Worm (Caenorhabditis elegans) whole organism, early embryonic: Measurements from ENCODE around the gene C39D10.1.

Experiments
- B0310.2 ChIP-seq: sonication (generic microtip); optimal IDR thresholded peaks from 2 replicates; lab custom pipeline; 2016; ENCODE audit warnings: mild to moderate bottlenecking, missing genetic modification characterization, missing compliant biosample characterization
- F13C5.2 ChIP-seq: sonication (generic microtip); optimal IDR thresholded peaks from 2 replicates; lab custom pipeline; 2017; ENCODE audit warnings: mild to moderate bottlenecking, missing genetic modification characterization, inconsistent platforms, missing compliant biosample characterization
- aly-1 ChIP-seq: sonication (generic microtip); optimal IDR thresholded peaks from 2 replicates; lab custom pipeline; 2016; ENCODE audit warnings: missing genetic modification characterization, missing compliant biosample characterization
- ama-1 ChIP-seq: fragments of 150-350 bp; optimal IDR thresholded peaks from 2 replicates; lab custom pipeline; 2014
- ceh-13 ChIP-seq: fragments of 200-800 bp; sonication (Bioruptor generic); optimal IDR thresholded peaks from 2 replicates; lab custom pipeline; 2018; ENCODE audit warnings: mild to moderate bottlenecking, missing genetic modification characterization, missing compliant biosample characterization
- ceh-36 ChIP-seq: sonication (generic microtip); optimal IDR thresholded peaks from 2 replicates; lab custom pipeline; 2016; ENCODE audit warnings: missing genetic modification characterization, inconsistent platforms, missing compliant biosample characterization
- ets-7 ChIP-seq: sonication (generic microtip); optimal IDR thresholded peaks from 2 replicates; lab custom pipeline; 2016; ENCODE audit warnings: missing genotype, missing genetic modification characterization, missing compliant biosample characterization
- flt-1 ChIP-seq: fragments of 200-800 bp; sonication (Bioruptor generic); IDR thresholded peaks from 2 replicates; pipeline ENCODE4 v1.3.6; 2022; ENCODE audit warnings: missing genetic modification characterization, missing compliant biosample characterization
- hmbx-1 ChIP-seq: sonication (generic microtip); optimal IDR thresholded peaks from 2 replicates; lab custom pipeline; 2016; ENCODE audit warnings: mild to moderate bottlenecking, missing genetic modification characterization, missing compliant biosample characterization
- hmg-4 ChIP-seq: fragments of 200-800 bp; sonication (Bioruptor generic); optimal IDR thresholded peaks from 2 replicates; lab custom pipeline; 2018; ENCODE audit warnings: mild to moderate bottlenecking, missing genetic modification characterization, missing compliant biosample characterization
- hnd-1 ChIP-seq: sonication (generic microtip); optimal IDR thresholded peaks from 2 replicates; lab custom pipeline; 2016; ENCODE audit warnings: missing genetic modification characterization, missing compliant biosample characterization
- pes-1 ChIP-seq: fragments of 200-800 bp; sonication (Bioruptor generic); IDR thresholded peaks from 2 replicates; pipeline ENCODE4 v1.3.6; 2022; ENCODE audit warnings: missing genetic modification reagents, missing genetic modification characterization, missing compliant biosample characterization
- scrt-1 ChIP-seq: fragments of 200-800 bp; sonication (Bioruptor generic); IDR thresholded peaks from 2 replicates; pipeline ENCODE4 v1.3.6; 2022; ENCODE audit warnings: missing genetic modification characterization, missing compliant biosample characterization
- sea-1 ChIP-seq: fragments of 200-800 bp; sonication (Bioruptor generic); conservative IDR thresholded peaks from 2 replicates; pipeline ENCODE4 v1.3.6; 2022; ENCODE audit warnings: missing genetic modification characterization, missing compliant biosample characterization
- tbx-11 ChIP-seq: fragments of 200-800 bp; sonication (Bioruptor generic); IDR thresholded peaks from 2 replicates; pipeline ENCODE4 v1.3.6; 2022; ENCODE audit warnings: missing genetic modification characterization, missing compliant biosample characterization
- tbx-37 ChIP-seq: fragments of 200-800 bp; sonication (Bioruptor generic); conservative IDR thresholded peaks from 2 replicates; pipeline ENCODE4 v1.3.6; 2022; ENCODE audit warnings: missing genetic modification reagents, missing genetic modification characterization, missing compliant biosample characterization
- tra-4 ChIP-seq: sonication (generic microtip); optimal IDR thresholded peaks from 2 replicates; lab custom pipeline; 2017; ENCODE audit warnings: missing genetic modification characterization, missing compliant biosample characterization

The C39D10.1 gene

ce11 chrX:7906430-7907014, at the start of gene C39D10.1:
Gene C39D10.1, plus strand, starts transcription at chrX:7906964.
- TF ChIP-seq hmbx-1 (tag; lab: Kevin White, UChicago) (no peak), B0310.2 (no peak), ama-1 (lab: Kevin White, UChicago) (no peak), tbx-11 (GFP tag; lab: Robert Waterston, UW) (no peak), scrt-1 (GFP tag; lab: Robert Waterston, UW) (no peak)

ce11 chrX:7866493-7866892, 40.3 kb upstream of the C39D10.1 start:
- TF ChIP-seq ets-7 (tag; lab: Kevin White, UChicago) (no peak), pes-1 (GFP tag; lab: Robert Waterston, UW) (no peak), hnd-1 (tag; lab: Kevin White, UChicago) (no peak), ama-1 (lab: Kevin White, UChicago) (no peak), ceh-36 (tag; lab: Kevin White, UChicago) (no peak), F13C5.2 (tag; lab: Kevin White, UChicago) (no peak), tbx-11 (GFP tag; lab: Robert Waterston, UW) (no peak), hmg-4 (GFP tag; lab: Kevin White, UChicago) (no peak), B0310.2 (no peak), scrt-1 (GFP tag; lab: Robert Waterston, UW) (no peak), flt-1 (GFP tag; lab: Robert Waterston, UW) (no peak), tbx-37 (GFP tag; lab: Robert Waterston, UW) (no peak), ceh-13 (no peak), aly-1 (tag; lab: Kevin White, UChicago) (no peak), hmbx-1 (tag; lab: Kevin White, UChicago) (no peak), sea-1 (GFP tag; lab: Robert Waterston, UW) (no peak), tra-4 (tag; lab: Kevin White, UChicago) (no peak)

ce11 chrX:7867307-7867706, 39.5 kb upstream of the C39D10.1 start:
- TF ChIP-seq flt-1 (GFP tag; lab: Robert Waterston, UW) (no peak), sea-1 (GFP tag; lab: Robert Waterston, UW) (no peak), hmbx-1 (tag; lab: Kevin White, UChicago) (no peak), ama-1 (lab: Kevin White, UChicago) (no peak), aly-1 (tag; lab: Kevin White, UChicago) (no peak), tbx-37 (GFP tag; lab: Robert Waterston, UW) (no peak), F13C5.2 (tag; lab: Kevin White, UChicago) (no peak), hnd-1 (tag; lab: Kevin White, UChicago) (no peak)

ce11 chrX:7873350-7873749, 33.4 kb upstream of the C39D10.1 start:
- TF ChIP-seq scrt-1 (GFP tag; lab: Robert Waterston, UW) (no peak), B0310.2 (no peak), tra-4 (tag; lab: Kevin White, UChicago) (no peak), tbx-37 (GFP tag; lab: Robert Waterston, UW) (no peak), ceh-13 (no peak), pes-1 (GFP tag; lab: Robert Waterston, UW) (no peak), F13C5.2 (tag; lab: Kevin White, UChicago) (no peak), sea-1 (GFP tag; lab: Robert Waterston, UW) (no peak), flt-1 (GFP tag; lab: Robert Waterston, UW) (no peak), hnd-1 (tag; lab: Kevin White, UChicago) (no peak), ceh-36 (tag; lab: Kevin White, UChicago) (no peak), hmg-4 (GFP tag; lab: Kevin White, UChicago) (no peak), aly-1 (tag; lab: Kevin White, UChicago) (no peak)

ce11 chrX:7875854-7876253, 30.9 kb upstream of the C39D10.1 start, which contains the start of gene cca-1:
Gene cca-1, minus strand, starts transcription at chrX:7875954.
- TF ChIP-seq scrt-1 (GFP tag; lab: Robert Waterston, UW) (no peak), tbx-11 (GFP tag; lab: Robert Waterston, UW) (no peak)

- TF ChIP-seq hnd-1 (tag; lab: Kevin White, UChicago) (no peak), tra-4 (tag; lab: Kevin White, UChicago) (no peak), tbx-37 (GFP tag; lab: Robert Waterston, UW) (no peak), hmg-4 (GFP tag; lab: Kevin White, UChicago) (no peak), hmbx-1 (tag; lab: Kevin White, UChicago) (no peak), scrt-1 (GFP tag; lab: Robert Waterston, UW) (no peak), F13C5.2 (tag; lab: Kevin White, UChicago) (no peak), aly-1 (tag; lab: Kevin White, UChicago) (no peak), B0310.2 (no peak), sea-1 (GFP tag; lab: Robert Waterston, UW) (no peak), pes-1 (GFP tag; lab: Robert Waterston, UW) (no peak), ceh-36 (tag; lab: Kevin White, UChicago) (no peak), flt-1 (GFP tag; lab: Robert Waterston, UW) (no peak)
Observed at ce11 chrX:7880848-7881247, 25.9 kb upstream of the C39D10.1 start, which contains the start of gene C39D10.8. Gene C39D10.8, minus strand, starts transcription at chrX:7880948.

ce11 chrX:7881307-7881706, 25.5 kb upstream of the C39D10.1 start:
- TF ChIP-seq ama-1 (lab: Kevin White, UChicago) = no peak
- TF ChIP-seq ceh-36 (tag; lab: Kevin White, UChicago) = no peak
- TF ChIP-seq scrt-1 (GFP tag; lab: Robert Waterston, UW) = no peak

- TF ChIP-seq tbx-37 (GFP tag; lab: Robert Waterston, UW) (no peak), hmbx-1 (tag; lab: Kevin White, UChicago) (no peak), ama-1 (lab: Kevin White, UChicago) (no peak), scrt-1 (GFP tag; lab: Robert Waterston, UW) (no peak), sea-1 (GFP tag; lab: Robert Waterston, UW) (no peak), ets-7 (tag; lab: Kevin White, UChicago) (no peak), hmg-4 (GFP tag; lab: Kevin White, UChicago) (no peak), pes-1 (GFP tag; lab: Robert Waterston, UW) (no peak), tra-4 (tag; lab: Kevin White, UChicago) (no peak), B0310.2 (no peak), flt-1 (GFP tag; lab: Robert Waterston, UW) (no peak), tbx-11 (GFP tag; lab: Robert Waterston, UW) (no peak), ceh-36 (tag; lab: Kevin White, UChicago) (no peak), F13C5.2 (tag; lab: Kevin White, UChicago) (no peak), ceh-13 (no peak), aly-1 (tag; lab: Kevin White, UChicago) (no peak), hnd-1 (tag; lab: Kevin White, UChicago) (no peak)
Observed at ce11 chrX:7883994-7884393, 22.8 kb upstream of the C39D10.1 start, which contains the start of gene pcyt-2.2. Gene pcyt-2.2, plus strand, starts transcription at chrX:7884294.
